Worm (Caenorhabditis elegans): ENCODE data around the gene Y57G11C.20.

Y57G11C.20 gene

ce11 chrIV:14869844-14870433, 26.8 kb downstream of the Y57G11C.20 start (continued):
- TF ChIP-seq efl-1 (optimal IDR thresholded peaks at IDR 0.05) (peak in 1 of 2 experiments; percentile 5), efl-1 (GFP tag; optimal IDR thresholded peaks at IDR 0.05 in 1 of 2) (peak in 1 of 2 experiments; percentile 67), dpl-1 (GFP tag; optimal IDR thresholded peaks at IDR 0.05) (no peak), aly-2 (tag; optimal IDR thresholded peaks at IDR 0.05) (no peak), ztf-4 (tag; optimal IDR thresholded peaks at IDR 0.05) (peak; percentile 18), efl-3 (GFP tag; optimal IDR thresholded peaks at IDR 0.05) (no peak), lin-35 (GFP tag; optimal IDR thresholded peaks at IDR 0.05) (peak in 1 of 2 experiments; percentile 41), F16B12.6 (tag; optimal IDR thresholded peaks at IDR 0.05) (no peak), mep-1 (tag; optimal IDR thresholded peaks at IDR 0.05) (peak; percentile 57), ceh-8 (GFP tag; optimal IDR thresholded peaks at IDR 0.05) (no peak), nhr-237 (tag; optimal IDR thresholded peaks at IDR 0.05) (no peak), ceh-82 (tag; optimal IDR thresholded peaks at IDR 0.05) (no peak), elt-2 (tag; optimal IDR thresholded peaks at IDR 0.05) (no peak), ceh-90 (tag; optimal IDR thresholded peaks at IDR 0.05) (no peak)

ce11 chrIV:14872320-14872719, 29.2 kb downstream of the Y57G11C.20 start:
- TF ChIP-seq blmp-1 (tag; optimal IDR thresholded peaks at IDR 0.05) (peak; percentile 61), fkh-8 (tag; optimal IDR thresholded peaks at IDR 0.05) (no peak), nhr-77 (tag; optimal IDR thresholded peaks at IDR 0.05) (peak; percentile 78), lin-13 (GFP tag; optimal IDR thresholded peaks at IDR 0.05) (peak; percentile 46), hpl-2 (GFP tag; optimal IDR thresholded peaks at IDR 0.05) (no peak), rnt-1 (tag; optimal IDR thresholded peaks at IDR 0.05) (no peak), nhr-19 (GFP tag; conservative IDR thresholded peaks at IDR 0.05) (peak; percentile 59), lin-14 (GFP tag; optimal IDR thresholded peaks at IDR 0.05) (peak; percentile 89), ceh-82 (tag; optimal IDR thresholded peaks at IDR 0.05) (peak; percentile 9 to 31 (median 24)), fos-1 (tag; optimal IDR thresholded peaks at IDR 0.05) (peak; percentile 18), egl-13 (tag; optimal IDR thresholded peaks at IDR 0.05) (no peak), ceh-8 (GFP tag; optimal IDR thresholded peaks at IDR 0.05) (no peak), unc-30 (tag; optimal IDR thresholded peaks at IDR 0.05) (no peak), fkh-10 (GFP tag; optimal IDR thresholded peaks at IDR 0.05) (no peak), snu-23 (GFP tag; optimal IDR thresholded peaks at IDR 0.05) (peak; percentile 88), C16A3.4 (tag; optimal IDR thresholded peaks at IDR 0.05) (peak; percentile 64), nhr-11 (tag; optimal IDR thresholded peaks at IDR 0.05) (no peak), lsy-2 (tag; optimal IDR thresholded peaks at IDR 0.05) (peak; percentile 50), nhr-28 (tag; optimal IDR thresholded peaks at IDR 0.05) (no peak), ceh-90 (tag; optimal IDR thresholded peaks at IDR 0.05) (no peak), pax-3 (tag; optimal IDR thresholded peaks at IDR 0.05) (no peak), elt-2 (tag; optimal IDR thresholded peaks at IDR 0.05) (no peak), aha-1 (tag; optimal IDR thresholded peaks at IDR 0.05) (no peak), nhr-76 (tag; optimal IDR thresholded peaks at IDR 0.05) (no peak), nhr-12 (tag; optimal IDR thresholded peaks at IDR 0.05) (no peak), skn-1 (tag; optimal IDR thresholded peaks at IDR 0.05) (peak; percentile 48), nhr-20 (tag; optimal IDR thresholded peaks at IDR 0.05) (peak; percentile 86), egl-27 (tag; optimal IDR thresholded peaks at IDR 0.05) (no peak), nhr-84 (tag; optimal IDR thresholded peaks at IDR 0.05) (no peak), tlp-1 (tag; optimal IDR thresholded peaks at IDR 0.05) (no peak), aly-2 (tag; optimal IDR thresholded peaks at IDR 0.05) (no peak), ztf-11 (tag; optimal IDR thresholded peaks at IDR 0.05) (peak in 1 of 2 experiments; percentile 41), tbx-2 (tag; optimal IDR thresholded peaks at IDR 0.05) (peak; percentile 71), pqm-1 (tag; optimal IDR thresholded peaks at IDR 0.05) (no peak), unc-62 (GFP tag; optimal IDR thresholded peaks at IDR 0.05) (no peak), unc-98 (GFP tag; IDR thresholded peaks at IDR 0.05) (no peak), C04F5.9 (tag; optimal IDR thresholded peaks at IDR 0.05) (no peak), fkh-4 (tag; optimal IDR thresholded peaks at IDR 0.05; ENCODE audit: borderline replicate concordance) (no peak), unc-130 (tag; optimal IDR thresholded peaks at IDR 0.05) (no peak), xbp-1 (tag; optimal IDR thresholded peaks at IDR 0.05) (peak; percentile 43), efl-3 (GFP tag; optimal IDR thresholded peaks at IDR 0.05) (no peak), nhr-85 (tag) (peak; percentile 96), unc-86 (tag; optimal IDR thresholded peaks at IDR 0.05) (no peak), mep-1 (tag; optimal IDR thresholded peaks at IDR 0.05) (peak; percentile 50), dpl-1 (GFP tag; optimal IDR thresholded peaks at IDR 0.05) (peak; percentile 4 to 34 (median 20))

All from whole organism, L1 larva.